Worm (Caenorhabditis elegans) whole organism, L4/young adult: Measurements from ENCODE around the gene ZC196.9.
"Not testable (repeated sequence)": the region's sequence is repeated elsewhere in the genome, so short reads cannot be mapped to it uniquely, and the experiment has no call there.

Source experiments
- W03F9.2 ChIP-seq: fragments of 150-350 bp; optimal IDR thresholded peaks from 2 replicates; lab custom pipeline; 2014; ENCODE audit warnings: missing biosample characterization, missing genetic modification characterization
- dao-5 ChIP-seq: sonication (generic microtip); optimal IDR thresholded peaks from 2 replicates; lab custom pipeline; 2016; ENCODE audit warnings: missing genotype, missing genetic modification characterization, moderate library complexity, missing compliant biosample characterization
- him-1 ChIP-seq: sonication (generic microtip); optimal IDR thresholded peaks from 2 replicates; lab custom pipeline; 2016; ENCODE audit warnings: missing genotype, missing genetic modification reagents, missing genetic modification characterization, missing compliant biosample characterization

The ZC196.9 gene

ce11 chrV:8745858-8746257 lies 18.9 kb upstream of the ZC196.9 start, which contains the start of gene B0507.6:
TSS of gene B0507.6 (plus strand) at chrV:8746158.
- TF ChIP-seq him-1 (tag; lab: Kevin White, UChicago) (no peak), W03F9.2 (tag; lab: Kevin White, UChicago) (no peak), dao-5 (no peak)

ce11 chrV:8739136-8739535 lies 12.2 kb upstream of the ZC196.9 start, which contains the start of gene ZC196.2:
TSS of gene ZC196.2 (plus strand) at chrV:8739436.
- TF ChIP-seq dao-5, result no peak
- no peak for TF ChIP-seq him-1 (tag; lab: Kevin White, UChicago)
- TF ChIP-seq W03F9.2 (tag; lab: Kevin White, UChicago), result no peak

ce11 chrV:8736369-8736768 lies 9.4 kb upstream of the ZC196.9 start, which contains the start of gene ZC196.3:
TSS of gene ZC196.3 (plus strand) at chrV:8736669.
- no peak for TF ChIP-seq him-1 (tag; lab: Kevin White, UChicago)
- TF ChIP-seq W03F9.2 (tag; lab: Kevin White, UChicago), result no peak
- TF ChIP-seq dao-5, result no peak

ce11 chrV:8732934-8733333 lies 6.0 kb upstream of the ZC196.9 start, which contains the start of gene ZC196.4:
TSS of gene ZC196.4 (plus strand) at chrV:8733106.
- no peak for TF ChIP-seq dao-5
- no peak for TF ChIP-seq W03F9.2 (tag; lab: Kevin White, UChicago)
- no peak for TF ChIP-seq him-1 (tag; lab: Kevin White, UChicago)

- TF ChIP-seq dao-5, result no peak
- no peak for TF ChIP-seq him-1 (tag; lab: Kevin White, UChicago)
- TF ChIP-seq W03F9.2 (tag; lab: Kevin White, UChicago), result no peak
Measured at ce11 chrV:8730991-8731390, 4.0 kb upstream of the ZC196.9 start.

- TF ChIP-seq W03F9.2 (tag; lab: Kevin White, UChicago) (no peak), him-1 (tag; lab: Kevin White, UChicago) (no peak), dao-5 (no peak)
Measured at ce11 chrV:8729100-8729499, 2.1 kb upstream of the ZC196.9 start, which contains the start of gene ZC196.5. TSS of gene ZC196.5 (plus strand) at chrV:8729400.

- not testable (repeated sequence) for TF ChIP-seq dao-5; him-1 (tag; lab: Kevin White, UChicago); W03F9.2 (tag; lab: Kevin White, UChicago)
Measured at ce11 chrV:8726228-8726627, 749 bp downstream of the ZC196.9 start, which contains the start of gene droe-8. TSS of gene droe-8 (plus strand) at chrV:8726528.

ce11 chrV:8722160-8722559 lies 4.8 kb downstream of the ZC196.9 start, which contains the start of gene ZC196.8:
TSS of gene ZC196.8 (minus strand) at chrV:8722260.
- TF ChIP-seq him-1 (tag; lab: Kevin White, UChicago); dao-5; W03F9.2 (tag; lab: Kevin White, UChicago): not testable (repeated sequence)

ce11 chrV:8718399-8718798 lies 8.6 kb downstream of the ZC196.9 start:
- no peak for TF ChIP-seq dao-5
- no peak for TF ChIP-seq him-1 (tag; lab: Kevin White, UChicago)
- TF ChIP-seq W03F9.2 (tag; lab: Kevin White, UChicago), result no peak

ce11 chrV:8716175-8716574 lies 10.8 kb downstream of the ZC196.9 start, which contains the start of gene glr-5:
TSS of gene glr-5 (plus strand) at chrV:8716495.
- TF ChIP-seq him-1 (tag; lab: Kevin White, UChicago) (no peak), W03F9.2 (tag; lab: Kevin White, UChicago) (no peak), dao-5 (no peak)

- no peak for TF ChIP-seq him-1 (tag; lab: Kevin White, UChicago)
- no peak for TF ChIP-seq W03F9.2 (tag; lab: Kevin White, UChicago)
- no peak for TF ChIP-seq dao-5
Measured at ce11 chrV:8711910-8712309, 15.1 kb downstream of the ZC196.9 start, which contains the start of gene ZC178.2. TSS of gene ZC178.2 (minus strand) at chrV:8712010.

ce11 chrV:8696218-8696617 lies 30.8 kb downstream of the ZC196.9 start, which contains the start of gene ZC190.10:
TSS of gene ZC190.10 (minus strand) at chrV:8696318.
- not testable (repeated sequence) for TF ChIP-seq dao-5; W03F9.2 (tag; lab: Kevin White, UChicago); him-1 (tag; lab: Kevin White, UChicago)

ce11 chrV:8687707-8688106 lies 39.3 kb downstream of the ZC196.9 start, which contains the start of gene ZC190.8:
TSS of gene ZC190.8 (minus strand) at chrV:8687807.
- TF ChIP-seq dao-5 (no peak), W03F9.2 (tag; lab: Kevin White, UChicago) (no peak), him-1 (tag; lab: Kevin White, UChicago) (no peak)

ce11 chrV:8686764-8687163 lies 40.2 kb downstream of the ZC196.9 start, which contains the start of gene ZC190.7:
TSS of gene ZC190.7 (minus strand) at chrV:8686864.
- TF ChIP-seq W03F9.2 (tag; lab: Kevin White, UChicago) (no peak), him-1 (tag; lab: Kevin White, UChicago) (no peak), dao-5 (no peak)
